Worm (Caenorhabditis elegans): Measurements from ENCODE around the gene srz-69.

The srz-69 gene

ce11 chrIV:3497909-3498308 is 20.9 kb upstream of the srz-69 start, which contains the start of gene ceh-53:
TSS of gene ceh-53 (plus strand) at chrIV:3498209.
- TF ChIP-seq chd-7 (tag; optimal IDR thresholded peaks at IDR 0.05) (no peak), F37B4.10 (GFP tag; IDR thresholded peaks at IDR 0.05) (no peak), lin-54 (GFP tag; optimal IDR thresholded peaks at IDR 0.05) (no peak), F33H1.4 (GFP tag; IDR thresholded peaks at IDR 0.05) (no peak), nhr-179 (tag; optimal IDR thresholded peaks at IDR 0.05) (no peak), D2030.7 (GFP tag; IDR thresholded peaks at IDR 0.05) (no peak), let-526 (GFP tag; IDR thresholded peaks at IDR 0.05) (no peak), aptf-3 (GFP tag; IDR thresholded peaks at IDR 0.05) (no peak), pha-4 (tag; optimal IDR thresholded peaks at IDR 0.05) (no peak), gei-17 (GFP tag; optimal IDR thresholded peaks at IDR 0.05) (no peak)

ce11 chrIV:3496358-3496757 is 19.3 kb upstream of the srz-69 start, which contains the start of gene C09G12.17:
TSS of gene C09G12.17 (minus strand) at chrIV:3496458.
- TF ChIP-seq hmg-20 (GFP tag; IDR thresholded peaks at IDR 0.05) = no peak
- no peak for TF ChIP-seq die-1 (tag; optimal IDR thresholded peaks at IDR 0.05)

ce11 chrIV:3493310-3493709 is 16.3 kb upstream of the srz-69 start, which contains the start of gene srz-79:
TSS of gene srz-79 (plus strand) at chrIV:3493610.
- TF ChIP-seq sptf-2 (GFP tag; optimal IDR thresholded peaks at IDR 0.05) = no peak
- no peak for TF ChIP-seq cebp-1 (GFP tag; IDR thresholded peaks at IDR 0.05)
- TF ChIP-seq cebp-1 (tag; optimal IDR thresholded peaks at IDR 0.05) = no peak
- no peak for TF ChIP-seq F23B12.7 (tag; optimal IDR thresholded peaks at IDR 0.05; ENCODE audit: insufficient read depth)
- no peak for TF ChIP-seq ceh-58 (GFP tag; IDR thresholded peaks at IDR 0.05)
- no peak for TF ChIP-seq dpff-1 (tag; optimal IDR thresholded peaks at IDR 0.05)
- TF ChIP-seq zfh-2 (GFP tag; conservative IDR thresholded peaks at IDR 0.05) = no peak
- no peak for TF ChIP-seq ztf-18 (tag; optimal IDR thresholded peaks at IDR 0.05)
- no peak for TF ChIP-seq attf-3 (GFP tag; conservative IDR thresholded peaks at IDR 0.05)
- no peak for TF ChIP-seq nhr-179 (tag; optimal IDR thresholded peaks at IDR 0.05)
- TF ChIP-seq madf-3 (GFP tag; IDR thresholded peaks at IDR 0.05) = no peak
- no peak for TF ChIP-seq F33H1.4 (GFP tag; IDR thresholded peaks at IDR 0.05)
- no peak for TF ChIP-seq rec-8 (tag; optimal IDR thresholded peaks at IDR 0.05)
- TF ChIP-seq attf-5 (GFP tag; optimal IDR thresholded peaks at IDR 0.05) = no peak
- no peak for TF ChIP-seq ccch-3 (GFP tag; optimal IDR thresholded peaks at IDR 0.05)
- TF ChIP-seq K11D2.4 (GFP tag; IDR thresholded peaks at IDR 0.05) = no peak
- no peak for TF ChIP-seq hlh-12 (tag; optimal IDR thresholded peaks at IDR 0.05)
- no peak for TF ChIP-seq let-526 (GFP tag; IDR thresholded peaks at IDR 0.05)
- TF ChIP-seq atf-7 (tag; optimal IDR thresholded peaks at IDR 0.05) = no peak

ce11 chrIV:3491477-3491876 is 14.5 kb upstream of the srz-69 start, which contains the start of gene srz-78:
TSS of gene srz-78 (plus strand) at chrIV:3491777.
- TF ChIP-seq hsf-1 (GFP tag; IDR thresholded peaks at IDR 0.05) = no peak
- no peak for TF ChIP-seq tbx-9 (tag; optimal IDR thresholded peaks at IDR 0.05; ENCODE audit: borderline replicate concordance)
- TF ChIP-seq cebp-2 (GFP tag; IDR thresholded peaks at IDR 0.05) = no peak
- no peak for TF ChIP-seq hmg-20 (GFP tag; IDR thresholded peaks at IDR 0.05)
- no peak for TF ChIP-seq ceh-27 (GFP tag; optimal IDR thresholded peaks at IDR 0.05)
- TF ChIP-seq let-526 (GFP tag; IDR thresholded peaks at IDR 0.05) = no peak
- TF ChIP-seq C06A6.2 (GFP tag; conservative IDR thresholded peaks at IDR 0.05) = no peak
- no peak for TF ChIP-seq B0261.1 (tag; optimal IDR thresholded peaks at IDR 0.05)
- no peak for TF ChIP-seq F22D6.2 (tag; optimal IDR thresholded peaks at IDR 0.05)
- TF ChIP-seq K12H6.12 (tag; optimal IDR thresholded peaks at IDR 0.05) = no peak
- TF ChIP-seq aptf-2 (GFP tag; conservative IDR thresholded peaks at IDR 0.05) = no peak
- no peak for TF ChIP-seq Y53F4B.3 (GFP tag; IDR thresholded peaks at IDR 0.05)
- no peak for TF ChIP-seq rec-8 (tag; optimal IDR thresholded peaks at IDR 0.05)
- no peak for TF ChIP-seq ceh-100 (GFP tag; IDR thresholded peaks at IDR 0.05)
- TF ChIP-seq F33H1.4 (GFP tag; IDR thresholded peaks at IDR 0.05) = no peak

All from whole organism, young adult.